Worm (Caenorhabditis elegans): Measurements from ENCODE around the gene nhr-102.

The nhr-102 gene

ce11 chrV:15829907-15830306 is 46.3 kb downstream of the nhr-102 start, which contains the start of gene srbc-55:
srbc-55 (minus strand) TSS chrV:15830007.
- no peak for TF ChIP-seq cog-1 (tag; optimal IDR thresholded peaks at IDR 0.05)
- TF ChIP-seq flt-1 (GFP tag; IDR thresholded peaks at IDR 0.05), result no peak
- no peak for TF ChIP-seq ztf-29 (GFP tag; IDR thresholded peaks at IDR 0.05)
- no peak for TF ChIP-seq klf-2 (GFP tag; conservative IDR thresholded peaks at IDR 0.05)
- TF ChIP-seq ref-1 (GFP tag; conservative IDR thresholded peaks at IDR 0.05), result no peak
- no peak for TF ChIP-seq ztf-23 (GFP tag; IDR thresholded peaks at IDR 0.05)
- TF ChIP-seq T22C8.4 (GFP tag; IDR thresholded peaks at IDR 0.05), result no peak
- no peak for TF ChIP-seq tab-1 (GFP tag; IDR thresholded peaks at IDR 0.05)
- no peak for TF ChIP-seq med-1 (GFP tag; optimal IDR thresholded peaks at IDR 0.05; ENCODE audit: insufficient read depth)

- no peak for TF ChIP-seq T22C8.4 (GFP tag; IDR thresholded peaks at IDR 0.05)
- TF ChIP-seq tab-1 (GFP tag; IDR thresholded peaks at IDR 0.05), result no peak
- TF ChIP-seq ztf-23 (GFP tag; IDR thresholded peaks at IDR 0.05), result no peak
- TF ChIP-seq cog-1 (tag; optimal IDR thresholded peaks at IDR 0.05), result no peak
- TF ChIP-seq klf-2 (GFP tag; conservative IDR thresholded peaks at IDR 0.05), result no peak
- no peak for TF ChIP-seq ztf-29 (GFP tag; IDR thresholded peaks at IDR 0.05)
- TF ChIP-seq ref-1 (GFP tag; conservative IDR thresholded peaks at IDR 0.05), result no peak
Observed at ce11 chrV:15826110-15826509, 50.1 kb downstream of the nhr-102 start, which contains the start of gene srbc-51. srbc-51 (plus strand) TSS chrV:15826410.

ce11 chrV:15824866-15825265 is 51.3 kb downstream of the nhr-102 start, which contains the start of gene srbc-50:
srbc-50 (minus strand) TSS chrV:15824966.
- TF ChIP-seq cog-1 (tag; optimal IDR thresholded peaks at IDR 0.05) (no peak), tab-1 (GFP tag; IDR thresholded peaks at IDR 0.05) (no peak), med-1 (GFP tag; optimal IDR thresholded peaks at IDR 0.05; ENCODE audit: insufficient read depth) (no peak), flt-1 (GFP tag; IDR thresholded peaks at IDR 0.05) (no peak), ztf-29 (GFP tag; IDR thresholded peaks at IDR 0.05) (no peak), T22C8.4 (GFP tag; IDR thresholded peaks at IDR 0.05) (no peak), ztf-23 (GFP tag; IDR thresholded peaks at IDR 0.05) (no peak), klf-2 (GFP tag; conservative IDR thresholded peaks at IDR 0.05) (no peak)

Measured in whole organism, midembryonic.